Worm (Caenorhabditis elegans) whole organism, L4 larva: ENCODE data around the gene gob-1.
A peak's percentile ranks its signal among the peaks of the same experiment; 100 is the strongest.

ENCODE experiments used
- R02D3.7 ChIP-seq: fragments of 150-350 bp; sonication (generic microtip); optimal IDR thresholded peaks from 3 replicates; lab custom pipeline; 2014; ENCODE audit warnings: missing biosample characterization, missing genetic modification characterization
- Y105C5A.15 ChIP-seq: fragments of 200-800 bp; sonication (Bioruptor generic); IDR thresholded peaks from 2 replicates; pipeline ENCODE4 v1.3.6; 2022; ENCODE audit warnings: missing genetic modification characterization, missing compliant biosample characterization
- ZK546.5 ChIP-seq, 2 experiments: sonication (generic microtip); optimal IDR thresholded peaks; 2 replicates each; lab custom pipeline; 2017; ENCODE audit warnings: missing biosample characterization in 2 of 2, missing genetic modification characterization in 2 of 2
- aha-1 ChIP-seq: fragments of 150-350 bp; peaks from one replicate; lab custom pipeline; 2014; ENCODE audit warnings: missing biosample characterization, missing genetic modification characterization
- ces-1 ChIP-seq: fragments of 150-350 bp; sonication (generic microtip); optimal IDR thresholded peaks from 4 replicates; lab custom pipeline; 2014; ENCODE audit warnings: missing biosample characterization, missing genetic modification reagents, missing genetic modification characterization
- dpl-1 ChIP-seq: fragments of 150-350 bp; optimal IDR thresholded peaks from 2 replicates; lab custom pipeline; 2014; ENCODE audit warnings: missing biosample characterization, missing genetic modification reagents, missing genetic modification characterization
- madf-9 ChIP-seq: fragments of 200-800 bp; sonication (Bioruptor generic); conservative IDR thresholded peaks from 2 replicates; pipeline ENCODE4 v1.3.6; 2022; ENCODE audit warnings: missing genetic modification reagents, missing genetic modification characterization, missing compliant biosample characterization
- nhr-111 ChIP-seq: fragments of 200-800 bp; sonication (Bioruptor generic); optimal IDR thresholded peaks from 2 replicates; lab custom pipeline; 2018; ENCODE audit warnings: mild to moderate bottlenecking, missing genetic modification characterization, missing compliant biosample characterization
- nhr-28 ChIP-seq: fragments of 150-350 bp; optimal IDR thresholded peaks from 2 replicates; lab custom pipeline; 2014; ENCODE audit warnings: missing biosample characterization, missing genetic modification characterization
- pqm-1 ChIP-seq: sonication (generic microtip); optimal IDR thresholded peaks from 2 replicates; lab custom pipeline; 2017; ENCODE audit warnings: missing biosample characterization, missing genetic modification characterization
- skn-1 ChIP-seq: fragments of 150-350 bp; optimal IDR thresholded peaks from 2 replicates; lab custom pipeline; 2014; ENCODE audit warnings: missing biosample characterization, missing genetic modification characterization

DNA sequence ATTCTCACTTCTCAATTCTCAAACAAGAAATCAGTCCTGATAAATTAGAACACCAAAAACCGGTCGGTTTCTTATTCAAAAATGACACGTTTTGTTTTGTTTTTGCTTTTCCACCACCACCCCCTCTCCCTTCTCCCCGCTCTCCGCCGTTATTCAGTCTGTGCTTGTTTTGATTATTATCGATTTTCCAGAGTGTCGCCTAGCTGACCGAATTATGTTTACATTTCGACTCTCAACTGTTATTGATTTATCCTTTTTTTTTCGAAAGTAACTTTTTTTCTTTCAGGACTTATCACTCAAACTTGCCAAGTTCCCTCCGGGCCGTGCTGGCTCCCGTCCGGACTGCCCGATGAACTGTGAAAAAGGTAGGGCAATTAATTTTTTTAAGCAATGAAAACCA is at the start of gene gob-1:
- TF ChIP-seq dpl-1 (GFP tag; lab: Kevin White, UChicago): no peak
- no peak for TF ChIP-seq nhr-28 (tag; lab: Kevin White, UChicago)
- TF ChIP-seq ces-1 (GFP tag; lab: Kevin White, UChicago): no peak
- TF ChIP-seq pqm-1 (tag; lab: Kevin White, UChicago): no peak
- no peak for TF ChIP-seq ZK546.5 (tag; optimal IDR thresholded peaks at IDR 0.05; lab: Kevin White, UChicago)
- TF ChIP-seq nhr-111 (GFP tag; lab: Kevin White, UChicago): no peak
- TF ChIP-seq R02D3.7: no peak
- TF ChIP-seq skn-1: no peak
- TF ChIP-seq Y105C5A.15 (GFP tag; lab: Robert Waterston, UW): no peak
- no peak for TF ChIP-seq madf-9 (GFP tag; lab: Robert Waterston, UW)
- peak; percentile 79 for TF ChIP-seq aha-1 (tag; lab: Kevin White, UChicago)
